Fruit fly (Drosophila melanogaster) whole organism, embryonic: Measurements from ENCODE around the gene VhaM9.7-b.

Experiments used
- Atf3 ChIP-seq: fragments of 200-800 bp; sonication (Bioruptor generic); optimal IDR thresholded peaks from 3 replicates; lab custom pipeline; 2016; ENCODE audit warnings: missing biosample characterization, missing genetic modification characterization
- B-H1 ChIP-seq: fragments of 200-800 bp; sonication (Bioruptor generic); IDR thresholded peaks from 3 replicates; pipeline ENCODE4 v1.3.6; 2022; ENCODE audit warnings: missing biosample characterization, missing genetic modification characterization
- Bdp1 ChIP-seq: fragments of 200-800 bp; sonication (Bioruptor generic); optimal IDR thresholded peaks from 3 replicates; lab custom pipeline; 2016; ENCODE audit warnings: missing biosample characterization, missing genetic modification characterization
- BtbVII ChIP-seq: fragments of 200-800 bp; sonication (Bioruptor generic); optimal IDR thresholded peaks from 3 replicates; lab custom pipeline; 2017; ENCODE audit warnings: missing biosample characterization, mild to moderate bottlenecking, missing genetic modification characterization
- C15 ChIP-seq: fragments of 200-800 bp; sonication (Bioruptor generic); IDR thresholded peaks from 3 replicates; pipeline ENCODE4 v1.3.6; 2022; ENCODE audit warnings: missing biosample characterization, missing genetic modification characterization
- CG10147 ChIP-seq: fragments of 200-800 bp; sonication (Bioruptor generic); optimal IDR thresholded peaks from 2 replicates; lab custom pipeline; 2019; ENCODE audit warnings: missing biosample characterization, mild to moderate bottlenecking, missing genetic modification characterization, moderate library complexity
- CG1024 ChIP-seq: fragments of 200-800 bp; sonication (Bioruptor generic); IDR thresholded peaks from 2 replicates; pipeline ENCODE4 v1.3.6; 2022; ENCODE audit warnings: missing biosample characterization, missing genetic modification characterization
- CG11723 ChIP-seq: fragments of 200-800 bp; sonication (Bioruptor generic); optimal IDR thresholded peaks from 2 replicates; lab custom pipeline; 2017; ENCODE audit warnings: missing biosample characterization, mild to moderate bottlenecking, missing genetic modification characterization
- CG13424 ChIP-seq: fragments of 200-800 bp; sonication (Bioruptor generic); optimal IDR thresholded peaks from 2 replicates; lab custom pipeline; 2019; ENCODE audit warnings: missing biosample characterization, mild to moderate bottlenecking, missing genetic modification characterization, moderate library complexity
- CG13624 ChIP-seq: fragments of 200-800 bp; sonication (Bioruptor generic); optimal IDR thresholded peaks from 2 replicates; lab custom pipeline; 2016; ENCODE audit warnings: missing biosample characterization, missing genetic modification characterization
- CG15696 ChIP-seq: fragments of 200-800 bp; sonication (Bioruptor generic); optimal IDR thresholded peaks from 2 replicates; lab custom pipeline; 2019; ENCODE audit warnings: missing biosample characterization, mild to moderate bottlenecking, missing genetic modification characterization, moderate library complexity
- CG16779 ChIP-seq: fragments of 200-800 bp; sonication (Bioruptor generic); IDR thresholded peaks from 2 replicates; pipeline ENCODE4 v1.3.6; 2022; ENCODE audit warnings: missing biosample characterization, missing genetic modification characterization
- CG16815 ChIP-seq: fragments of 200-800 bp; sonication (Bioruptor generic); optimal IDR thresholded peaks from 3 replicates; lab custom pipeline; 2017; ENCODE audit warnings: missing biosample characterization, mild to moderate bottlenecking, missing genetic modification characterization
- CG17568 ChIP-seq: fragments of 200-800 bp; sonication (Bioruptor generic); optimal IDR thresholded peaks from 2 replicates; lab custom pipeline; 2018; ENCODE audit warnings: missing biosample characterization, mild to moderate bottlenecking, missing genetic modification characterization, moderate library complexity
- CG2120 ChIP-seq: fragments of 200-800 bp; sonication (Bioruptor generic); optimal IDR thresholded peaks from 3 replicates; lab custom pipeline; 2016; ENCODE audit warnings: missing biosample characterization, missing genetic modification characterization
- CG2712 ChIP-seq: fragments of 200-800 bp; optimal IDR thresholded peaks from 3 replicates; lab custom pipeline; 2019; ENCODE audit warnings: missing biosample characterization, mild to moderate bottlenecking, missing genetic modification characterization, moderate library complexity
- CG3847 ChIP-seq: fragments of 200-800 bp; sonication (Bioruptor generic); IDR thresholded peaks from 2 replicates; pipeline ENCODE4 v1.3.6; 2022; ENCODE audit warnings: missing biosample characterization, missing genetic modification characterization
- CG4282 ChIP-seq: fragments of 200-800 bp; sonication (Bioruptor generic); optimal IDR thresholded peaks from 2 replicates; lab custom pipeline; 2016; ENCODE audit warnings: missing biosample characterization, missing genetic modification characterization
- CG4360 ChIP-seq: fragments of 200-800 bp; sonication (Bioruptor generic); IDR thresholded peaks from 2 replicates; pipeline ENCODE4 v1.3.6; 2022; ENCODE audit warnings: missing biosample characterization, missing genetic modification characterization
- CG4707 ChIP-seq: fragments of 200-800 bp; sonication (Bioruptor generic); optimal IDR thresholded peaks from 2 replicates; lab custom pipeline; 2018; ENCODE audit warnings: missing biosample characterization, mild to moderate bottlenecking, missing genetic modification characterization, moderate library complexity
- CG5180 ChIP-seq: fragments of 200-800 bp; sonication (Bioruptor generic); optimal IDR thresholded peaks from 3 replicates; lab custom pipeline; 2017; ENCODE audit warnings: missing biosample characterization, missing genetic modification characterization, mild to moderate bottlenecking, moderate library complexity, missing genetic modification reagents
- CG6175 ChIP-seq: fragments of 200-800 bp; sonication (Bioruptor generic); IDR thresholded peaks from 3 replicates; pipeline ENCODE4 v1.3.6; 2022; ENCODE audit warnings: missing biosample characterization, missing genetic modification characterization
- CG6689 ChIP-seq: fragments of 200-800 bp; sonication (Bioruptor generic); IDR thresholded peaks from 2 replicates; pipeline ENCODE4 v1.3.6; 2022; ENCODE audit warnings: missing biosample characterization, missing genetic modification characterization
- CG8281 ChIP-seq: fragments of 200-800 bp; sonication (Bioruptor generic); optimal IDR thresholded peaks from 2 replicates; lab custom pipeline; 2018; ENCODE audit warnings: missing biosample characterization, mild to moderate bottlenecking, missing genetic modification characterization, moderate library complexity
- CG8944 ChIP-seq: fragments of 200-800 bp; sonication (Bioruptor generic); optimal IDR thresholded peaks from 3 replicates; lab custom pipeline; 2016; ENCODE audit warnings: missing biosample characterization, missing genetic modification characterization
- Dll ChIP-seq: fragments of 200-800 bp; sonication (Bioruptor generic); IDR thresholded peaks from 4 replicates; pipeline ENCODE4 v1.3.6; 2022; ENCODE audit warnings: missing biosample characterization, missing genetic modification characterization; ENCODE audit not compliant: partially characterized antibody
- HmgZ ChIP-seq: fragments of 200-800 bp; sonication (Bioruptor generic); optimal IDR thresholded peaks from 2 replicates; lab custom pipeline; 2018; ENCODE audit warnings: missing biosample characterization, mild to moderate bottlenecking, missing genetic modification characterization
- Oaz ChIP-seq: fragments of 200-800 bp; sonication (Bioruptor generic); IDR thresholded peaks from 2 replicates; pipeline ENCODE4 v1.3.6; 2022; ENCODE audit warnings: missing biosample characterization, missing genetic modification characterization
- PHDP ChIP-seq: fragments of 200-800 bp; sonication (Bioruptor generic); optimal IDR thresholded peaks from 3 replicates; lab custom pipeline; 2018; ENCODE audit warnings: missing biosample characterization, mild to moderate bottlenecking, missing genetic modification characterization, moderate library complexity
- Ravus ChIP-seq: fragments of 200-800 bp; sonication (Bioruptor generic); IDR thresholded peaks from 2 replicates; pipeline ENCODE4 v1.3.6; 2022; ENCODE audit warnings: missing biosample characterization, missing genetic modification characterization
- Sry-β ChIP-seq: fragments of 200-800 bp; sonication (Bioruptor generic); optimal IDR thresholded peaks from 2 replicates; lab custom pipeline; 2018; ENCODE audit warnings: missing biosample characterization, mild to moderate bottlenecking, missing genetic modification characterization, moderate library complexity
- ase ChIP-seq: fragments of 200-800 bp; sonication (Bioruptor generic); IDR thresholded peaks from 3 replicates; pipeline ENCODE4 v1.3.6; 2022; ENCODE audit warnings: missing biosample characterization, missing genetic modification characterization
- bigmax ChIP-seq: fragments of 200-800 bp; sonication (Bioruptor generic); optimal IDR thresholded peaks from 2 replicates; lab custom pipeline; 2018; ENCODE audit warnings: missing biosample characterization, mild to moderate bottlenecking, missing genetic modification characterization
- caup ChIP-seq: fragments of 200-800 bp; sonication (Bioruptor generic); optimal IDR thresholded peaks from 3 replicates; lab custom pipeline; 2017; ENCODE audit warnings: missing biosample characterization, mild to moderate bottlenecking, missing genetic modification characterization, moderate library complexity; ENCODE audit not compliant: severe bottlenecking
- chm ChIP-seq: fragments of 200-800 bp; sonication (Bioruptor generic); IDR thresholded peaks from 2 replicates; pipeline ENCODE4 v1.3.6; 2022; ENCODE audit warnings: missing biosample characterization, missing genetic modification characterization
- dan ChIP-seq: fragments of 200-800 bp; sonication (Bioruptor generic); IDR thresholded peaks from 2 replicates; pipeline ENCODE4 v1.3.6; 2022; ENCODE audit warnings: missing biosample characterization, missing genetic modification characterization
- danr ChIP-seq: fragments of 200-800 bp; sonication (Bioruptor generic); IDR thresholded peaks from 2 replicates; pipeline ENCODE4 v1.3.6; 2022; ENCODE audit warnings: missing biosample characterization, missing genetic modification characterization
- ftz-f1 ChIP-seq: fragments of 200-800 bp; sonication (Bioruptor generic); optimal IDR thresholded peaks from 2 replicates; lab custom pipeline; 2016; ENCODE audit warnings: missing biosample characterization, missing genetic modification characterization
- grn ChIP-seq: fragments of 200-800 bp; sonication (Bioruptor generic); optimal IDR thresholded peaks from 3 replicates; lab custom pipeline; 2017; ENCODE audit warnings: missing biosample characterization, missing genetic modification characterization
- gro ChIP-seq: fragments of 200-800 bp; sonication (Bioruptor generic); optimal IDR thresholded peaks from 2 replicates; lab custom pipeline; 2016; ENCODE audit warnings: missing biosample characterization, missing genetic modification characterization
- hkb ChIP-seq, 2 experiments: fragments of 200-800 bp in 1 of 2; fragments of >200 bp in 1 of 2; sonication (Bioruptor generic) in 1 of 2; IDR thresholded peaks in 1 of 2; optimal IDR thresholded peaks in 1 of 2; 2 replicates each; pipeline versions ENCODE4 v1.3.6 to Lab custom; 2017 to 2022; ENCODE audit warnings: missing biosample characterization in 1 of 2, missing genetic modification characterization in 1 of 2
- jigr1 ChIP-seq: fragments of 200-800 bp; sonication (Bioruptor generic); IDR thresholded peaks from 3 replicates; pipeline ENCODE4 v1.3.6; 2022; ENCODE audit warnings: missing biosample characterization, missing genetic modification characterization
- nerfin-2 ChIP-seq: fragments of 200-800 bp; sonication (Bioruptor generic); IDR thresholded peaks from 2 replicates; pipeline ENCODE4 v1.3.6; 2022; ENCODE audit warnings: missing biosample characterization, missing genetic modification characterization; ENCODE audit not compliant: partially characterized antibody
- oc ChIP-seq: fragments of 200-800 bp; sonication (Bioruptor generic); optimal IDR thresholded peaks from 2 replicates; lab custom pipeline; 2018; ENCODE audit warnings: missing biosample characterization, mild to moderate bottlenecking, missing genetic modification characterization, moderate library complexity
- odd ChIP-seq: fragments of 200-800 bp; sonication (Bioruptor generic); optimal IDR thresholded peaks from 2 replicates; lab custom pipeline; 2017; ENCODE audit warnings: missing biosample characterization, mild to moderate bottlenecking, missing genetic modification characterization
- pnt ChIP-seq: fragments of 200-800 bp; sonication (Bioruptor generic); optimal IDR thresholded peaks from 3 replicates; lab custom pipeline; 2016; ENCODE audit warnings: missing biosample characterization, missing genetic modification characterization
- ranshi ChIP-seq: fragments of 200-800 bp; sonication (Bioruptor generic); IDR thresholded peaks from 2 replicates; pipeline ENCODE4 v1.3.6; 2022; ENCODE audit warnings: missing biosample characterization, missing genetic modification characterization
- run ChIP-seq: fragments of 200-800 bp; sonication (Bioruptor generic); optimal IDR thresholded peaks from 3 replicates; lab custom pipeline; 2018; ENCODE audit warnings: missing biosample characterization, mild to moderate bottlenecking, missing genetic modification characterization
- salm ChIP-seq: fragments of 200-800 bp; sonication (Bioruptor generic); optimal IDR thresholded peaks from 2 replicates; lab custom pipeline; 2018; ENCODE audit warnings: missing biosample characterization, mild to moderate bottlenecking, missing genetic modification characterization
- seq ChIP-seq: fragments of 200-800 bp; sonication (Bioruptor generic); IDR thresholded peaks from 2 replicates; pipeline ENCODE4 v1.3.6; 2022; ENCODE audit warnings: missing biosample characterization, missing genetic modification characterization
- sisA ChIP-seq: fragments of 200-800 bp; sonication (Bioruptor generic); IDR thresholded peaks from 2 replicates; pipeline ENCODE4 v1.3.6; 2022; ENCODE audit warnings: missing biosample characterization, missing genetic modification characterization

VhaM9.7-b gene

DNA sequence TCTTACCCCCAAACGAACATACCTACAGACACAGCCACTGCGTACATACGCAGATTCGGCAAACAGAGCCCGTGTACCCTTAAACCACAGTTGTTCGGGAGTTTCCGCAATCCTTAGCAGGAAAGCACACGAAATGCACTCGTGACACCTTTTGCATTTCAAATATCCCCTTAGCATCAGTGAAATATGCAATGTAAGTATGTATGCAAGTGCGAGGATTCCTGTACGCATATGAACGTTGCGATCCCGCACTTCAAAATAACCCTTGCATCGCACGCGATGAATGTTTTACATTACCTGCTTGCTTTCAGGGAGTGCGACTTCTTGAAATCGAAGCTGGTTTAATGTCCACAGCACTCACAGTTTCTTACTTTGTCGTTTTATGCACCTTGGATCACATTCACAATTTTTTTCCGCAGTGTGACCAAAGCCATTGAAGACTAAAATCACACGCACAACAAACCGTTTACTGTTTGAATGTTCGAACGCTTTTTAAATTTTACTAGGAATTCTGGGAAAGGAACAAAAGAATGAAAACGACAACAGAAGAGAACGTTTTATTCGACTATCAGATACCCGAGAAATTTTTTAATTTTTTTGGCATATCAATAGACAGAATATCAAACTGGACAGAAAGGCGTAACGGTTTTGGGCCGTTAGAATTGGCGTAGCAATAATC, 6.3 kb upstream of the VhaM9.7-b start, which contains the start of gene Mkrn1 (continued):
- TF ChIP-seq salm (tag; lab: Kevin White, UChicago) (no peak), CG1024 (GFP tag; lab: Robert Waterston, UW) (no peak), CG6689 (GFP tag; lab: Robert Waterston, UW) (no peak), CG11723 (GFP tag; lab: Kevin White, UChicago) (no peak), CG8281 (tag; lab: Kevin White, UChicago) (no peak), bigmax (GFP tag; lab: Kevin White, UChicago) (no peak), CG16815 (GFP tag; lab: Kevin White, UChicago) (no peak), CG5180 (GFP tag; lab: Kevin White, UChicago) (no peak), run (no peak), BtbVII (GFP tag; lab: Kevin White, UChicago) (no peak), ftz-f1 (GFP tag; lab: Kevin White, UChicago) (no peak), CG13624 (GFP tag; lab: Kevin White, UChicago) (no peak), CG10147 (GFP tag; lab: Kevin White, UChicago) (no peak), CG13424 (tag; lab: Kevin White, UChicago) (no peak), Dll (GFP tag; lab: Robert Waterston, UW) (peak; percentile 63; the same call in 3 of the 4 replicates), hkb (optimal IDR thresholded peaks at IDR 0.05; lab: Kevin White, UChicago) (no peak), hkb (GFP tag; IDR thresholded peaks at IDR 0.05; lab: Robert Waterston, UW) (no peak), ranshi (no peak), sisA (GFP tag; lab: Robert Waterston, UW) (no peak), B-H1 (GFP tag; lab: Robert Waterston, UW) (no peak), caup (GFP tag; lab: Kevin White, UChicago) (no peak), CG16779 (no peak), CG6175 (GFP tag; lab: Robert Waterston, UW) (no peak), Oaz (GFP tag; lab: Robert Waterston, UW) (no peak), dan (GFP tag; lab: Robert Waterston, UW) (no peak), CG17568 (GFP tag; lab: Kevin White, UChicago) (no peak), seq (GFP tag; lab: Robert Waterston, UW) (no peak), nerfin-2 (GFP tag; lab: Robert Waterston, UW) (peak; percentile 88), gro (GFP tag; lab: Kevin White, UChicago) (peak; percentile 35), CG4360 (GFP tag; lab: Robert Waterston, UW) (no peak), PHDP (tag; lab: Kevin White, UChicago) (no peak), CG2712 (tag; lab: Kevin White, UChicago) (peak; percentile 65), Bdp1 (GFP tag; lab: Kevin White, UChicago) (no peak), Atf3 (GFP tag; lab: Kevin White, UChicago) (no peak), jigr1 (GFP tag; lab: Robert Waterston, UW) (no peak), odd (GFP tag; lab: Kevin White, UChicago) (no peak), Sry-β (GFP tag; lab: Kevin White, UChicago) (no peak), Ravus (GFP tag; lab: Robert Waterston, UW) (no peak), oc (tag; lab: Kevin White, UChicago) (no peak), danr (GFP tag; lab: Robert Waterston, UW) (no peak), CG4282 (GFP tag; lab: Kevin White, UChicago) (no peak), CG3847 (GFP tag; lab: Robert Waterston, UW) (no peak), pnt (GFP tag; lab: Kevin White, UChicago) (no peak), ase (no peak), CG2120 (GFP tag; lab: Kevin White, UChicago) (no peak), CG15696 (tag; lab: Kevin White, UChicago) (no peak), C15 (GFP tag; lab: Robert Waterston, UW) (no peak), grn (GFP tag; lab: Kevin White, UChicago) (no peak), CG4707 (GFP tag; lab: Kevin White, UChicago) (no peak), chm (GFP tag; lab: Robert Waterston, UW) (no peak), CG8944 (no peak), HmgZ (tag; lab: Kevin White, UChicago) (peak; percentile 36)
